Fruit fly (Drosophila melanogaster) whole organism, adult: ENCODE data around the gene MED6.
A peak's percentile ranks its signal among the peaks of the same experiment; 100 is the strongest.

Source experiments
- CG11617 ChIP-seq: fragments of 200-800 bp; sonication (Bioruptor generic); optimal IDR thresholded peaks from 2 replicates; lab custom pipeline; 2017; ENCODE audit warnings: mild to moderate bottlenecking, missing biosample characterization, missing genetic modification reagents, missing genetic modification characterization
- CG12768 ChIP-seq: fragments of 200-800 bp; sonication (Bioruptor generic); optimal IDR thresholded peaks from 2 replicates; lab custom pipeline; 2017; ENCODE audit warnings: missing biosample characterization, missing genetic modification characterization, mild to moderate bottlenecking, moderate library complexity, missing genetic modification reagents
- CG14711 ChIP-seq: fragments of 200-800 bp; sonication (Bioruptor generic); optimal IDR thresholded peaks from 2 replicates; lab custom pipeline; 2018; ENCODE audit warnings: missing biosample characterization, mild to moderate bottlenecking, missing genetic modification characterization, moderate library complexity
- CG1620 ChIP-seq: fragments of 200-800 bp; sonication (Bioruptor generic); optimal IDR thresholded peaks from 2 replicates; lab custom pipeline; 2016; ENCODE audit warnings: missing biosample characterization, missing genetic modification characterization
- CG33017 ChIP-seq: fragments of 200-800 bp; sonication (Bioruptor generic); optimal IDR thresholded peaks from 2 replicates; lab custom pipeline; 2018; ENCODE audit warnings: missing biosample characterization, mild to moderate bottlenecking, missing genetic modification characterization, moderate library complexity
- CG5204 ChIP-seq: fragments of 200-800 bp; sonication (Bioruptor generic); optimal IDR thresholded peaks from 2 replicates; lab custom pipeline; 2016; ENCODE audit warnings: missing biosample characterization, missing genetic modification characterization
- CG7045 ChIP-seq: fragments of 200-800 bp; sonication (Bioruptor generic); optimal IDR thresholded peaks from 2 replicates; lab custom pipeline; 2017; ENCODE audit warnings: missing biosample characterization, mild to moderate bottlenecking, missing genetic modification characterization
- CG7101 ChIP-seq: fragments of 200-800 bp; sonication (Bioruptor generic); optimal IDR thresholded peaks from 2 replicates; lab custom pipeline; 2018; ENCODE audit warnings: missing biosample characterization, mild to moderate bottlenecking, missing genetic modification characterization, moderate library complexity
- Clk ChIP-seq: fragments of 200-800 bp; sonication (Bioruptor generic); optimal IDR thresholded peaks from 2 replicates; lab custom pipeline; 2017; ENCODE audit warnings: missing biosample characterization, missing genetic modification characterization
- Crg-1 ChIP-seq: fragments of 200-800 bp; sonication (Bioruptor generic); optimal IDR thresholded peaks from 2 replicates; lab custom pipeline; 2016; ENCODE audit warnings: missing biosample characterization, missing genetic modification characterization
- Hr96 ChIP-seq: fragments of 200-800 bp; sonication (Bioruptor generic); optimal IDR thresholded peaks from 2 replicates; lab custom pipeline; 2016; ENCODE audit warnings: missing biosample characterization, missing genetic modification characterization
- Mnt ChIP-seq: fragments of 200-800 bp; sonication (Bioruptor generic); optimal IDR thresholded peaks from 2 replicates; lab custom pipeline; 2016; ENCODE audit warnings: missing biosample characterization, mild to moderate bottlenecking, missing genetic modification characterization
- bab1 ChIP-seq: fragments of 200-800 bp; sonication (Bioruptor generic); optimal IDR thresholded peaks from 3 replicates; lab custom pipeline; 2019; ENCODE audit warnings: missing biosample characterization, mild to moderate bottlenecking, missing genetic modification characterization, moderate library complexity
- cic ChIP-seq: fragments of 200-800 bp; sonication (Bioruptor generic); optimal IDR thresholded peaks from 2 replicates; lab custom pipeline; 2017; ENCODE audit warnings: missing biosample characterization, mild to moderate bottlenecking, missing genetic modification characterization, moderate library complexity
- cnc ChIP-seq, 2 experiments: fragments of >200 bp; optimal IDR thresholded peaks; 2 replicates each; lab custom pipeline; 2017
- kay ChIP-seq: fragments of 200-800 bp; sonication (Bioruptor generic); peaks from one replicate; lab custom pipeline; 2016; ENCODE audit warnings: missing biosample characterization, missing genetic modification characterization, borderline replicate concordance
- ovo ChIP-seq: fragments of 200-800 bp; sonication (Bioruptor generic); optimal IDR thresholded peaks from 2 replicates; lab custom pipeline; 2016; ENCODE audit warnings: missing biosample characterization, missing genetic modification characterization
- pad ChIP-seq: fragments of 200-800 bp; sonication (Bioruptor generic); optimal IDR thresholded peaks from 3 replicates; lab custom pipeline; 2017; ENCODE audit warnings: missing biosample characterization, missing genetic modification characterization, mild to moderate bottlenecking, moderate library complexity, missing genetic modification reagents
- tj ChIP-seq: fragments of 200-800 bp; sonication (Bioruptor generic); optimal IDR thresholded peaks from 3 replicates; lab custom pipeline; 2017; ENCODE audit warnings: missing biosample characterization, mild to moderate bottlenecking, missing genetic modification characterization, moderate library complexity
- toe ChIP-seq: fragments of 200-800 bp; sonication (Bioruptor generic); optimal IDR thresholded peaks from 2 replicates; lab custom pipeline; 2016; ENCODE audit warnings: missing biosample characterization, missing genetic modification characterization

Gene MED6

dm6 chr3R:9800644-9801330 is 32.0 kb upstream of the MED6 start, which contains the start of the genes CG9467 and CG8526:
Gene CG9467, minus strand, starts transcription at chr3R:9801026.
Gene CG8526, plus strand, starts transcription at chr3R:9801280.
- TF ChIP-seq Mnt (GFP tag; lab: Kevin White, UChicago) (peak; percentile 63), CG12768 (GFP tag; lab: Kevin White, UChicago) (peak; percentile 60), Hr96 (GFP tag; lab: Kevin White, UChicago) (no peak), CG7045 (GFP tag; lab: Kevin White, UChicago) (peak; percentile 64), ovo (GFP tag; lab: Kevin White, UChicago) (peak; percentile 85), toe (GFP tag; lab: Kevin White, UChicago) (peak; percentile 82), CG33017 (tag; lab: Kevin White, UChicago) (no peak), CG11617 (GFP tag; lab: Kevin White, UChicago) (peak; percentile 73), CG14711 (tag; lab: Kevin White, UChicago) (peak; percentile 66), Clk (peak; percentile 37), CG7101 (tag; lab: Kevin White, UChicago) (peak; percentile 68), bab1 (peak; percentile 59), Crg-1 (peak; percentile 66), cic (GFP tag; lab: Kevin White, UChicago) (no peak), pad (GFP tag; lab: Kevin White, UChicago) (peak; percentile 65), kay (GFP tag; lab: Kevin White, UChicago) (no peak), CG1620 (GFP tag; lab: Kevin White, UChicago) (peak; percentile 63), tj (GFP tag; lab: Kevin White, UChicago) (peak; percentile 61)

dm6 chr3R:9793018-9793417 is 24.2 kb upstream of the MED6 start, which contains the start of gene CG8516:
Gene CG8516, plus strand, starts transcription at chr3R:9793295.
- TF ChIP-seq CG33017 (tag; lab: Kevin White, UChicago) (peak; percentile 28), Hr96 (GFP tag; lab: Kevin White, UChicago) (no peak), cic (GFP tag; lab: Kevin White, UChicago) (no peak), CG7045 (GFP tag; lab: Kevin White, UChicago) (no peak), cnc (optimal IDR thresholded peaks at IDR 0.05; lab: Kevin White, UChicago) (no peak), tj (GFP tag; lab: Kevin White, UChicago) (peak; percentile 29), bab1 (peak; percentile 4), Mnt (GFP tag; lab: Kevin White, UChicago) (peak; percentile 25), CG12768 (GFP tag; lab: Kevin White, UChicago) (no peak), kay (GFP tag; lab: Kevin White, UChicago) (no peak), CG11617 (GFP tag; lab: Kevin White, UChicago) (peak; percentile 26), pad (GFP tag; lab: Kevin White, UChicago) (no peak), Crg-1 (no peak), CG7101 (tag; lab: Kevin White, UChicago) (peak; percentile 37), ovo (GFP tag; lab: Kevin White, UChicago) (no peak), CG1620 (GFP tag; lab: Kevin White, UChicago) (no peak), CG5204 (GFP tag; lab: Kevin White, UChicago) (no peak), Clk (no peak), CG14711 (tag; lab: Kevin White, UChicago) (peak; percentile 45), toe (GFP tag; lab: Kevin White, UChicago) (no peak)

- peak; percentile 74 for TF ChIP-seq Crg-1
- peak; percentile 52 for TF ChIP-seq CG12768 (GFP tag; lab: Kevin White, UChicago)
- TF ChIP-seq CG33017 (tag; lab: Kevin White, UChicago) = peak; percentile 53
- peak; percentile 79 for TF ChIP-seq bab1
- peak; percentile 56 for TF ChIP-seq CG11617 (GFP tag; lab: Kevin White, UChicago)
- no peak for TF ChIP-seq Hr96 (GFP tag; lab: Kevin White, UChicago)
- TF ChIP-seq CG7101 (tag; lab: Kevin White, UChicago) = peak; percentile 65
- peak; percentile 41 for TF ChIP-seq Mnt (GFP tag; lab: Kevin White, UChicago)
- peak; percentile 72 for TF ChIP-seq CG1620 (GFP tag; lab: Kevin White, UChicago)
- no peak for TF ChIP-seq cnc (optimal IDR thresholded peaks at IDR 0.05; lab: Kevin White, UChicago)
- peak; percentile 55 for TF ChIP-seq pad (GFP tag; lab: Kevin White, UChicago)
- TF ChIP-seq cic (GFP tag; lab: Kevin White, UChicago) = peak; percentile 44
- peak; percentile 97 for TF ChIP-seq tj (GFP tag; lab: Kevin White, UChicago)
- no peak for TF ChIP-seq CG7045 (GFP tag; lab: Kevin White, UChicago)
- no peak for TF ChIP-seq kay (GFP tag; lab: Kevin White, UChicago)
- peak; percentile 72 for TF ChIP-seq ovo (GFP tag; lab: Kevin White, UChicago)
- TF ChIP-seq CG14711 (tag; lab: Kevin White, UChicago) = peak; percentile 50
- TF ChIP-seq toe (GFP tag; lab: Kevin White, UChicago) = no peak
- TF ChIP-seq CG5204 (GFP tag; lab: Kevin White, UChicago) = no peak
- TF ChIP-seq Clk = no peak
Measured at dm6 chr3R:9791177-9791806, 22.5 kb upstream of the MED6 start, which contains the start of the genes CG12945 and CG8507. Gene CG12945, minus strand, starts transcription at chr3R:9791221. Gene CG8507, plus strand, starts transcription at chr3R:9791483.

dm6 chr3R:9784341-9785062 is 15.7 kb upstream of the MED6 start, which contains the start of the genes MtnA and CG8500:
Gene MtnA, minus strand, starts transcription at chr3R:9784370.
Gene CG8500, plus strand, starts transcription at chr3R:9784653.
- TF ChIP-seq CG33017 (tag; lab: Kevin White, UChicago) (no peak), Mnt (GFP tag; lab: Kevin White, UChicago) (peak; percentile 51), kay (GFP tag; lab: Kevin White, UChicago) (no peak), cic (GFP tag; lab: Kevin White, UChicago) (peak; percentile 60), toe (GFP tag; lab: Kevin White, UChicago) (no peak), CG7101 (tag; lab: Kevin White, UChicago) (peak; percentile 27), pad (GFP tag; lab: Kevin White, UChicago) (peak; percentile 3), cnc (optimal IDR thresholded peaks at IDR 0.05; lab: Kevin White, UChicago) (no peak), bab1 (peak; percentile 67)
